Worm (Caenorhabditis elegans) whole organism, L3 larva: ENCODE measurements around the gene lin-29.

Source experiments
- R02D3.7 ChIP-seq: fragments of 150-350 bp; optimal IDR thresholded peaks from 2 replicates; lab custom pipeline; 2014; ENCODE audit warnings: missing biosample characterization, missing genetic modification characterization
- ZK546.5 ChIP-seq: sonication (generic microtip); optimal IDR thresholded peaks from 2 replicates; lab custom pipeline; 2017; ENCODE audit warnings: missing biosample characterization, missing genetic modification characterization
- ama-1 ChIP-seq: fragments of 150-350 bp; optimal IDR thresholded peaks from 2 replicates; lab custom pipeline; 2018
- ceh-16 ChIP-seq: sonication (generic microtip); optimal IDR thresholded peaks from 2 replicates; lab custom pipeline; 2017; ENCODE audit warnings: missing biosample characterization, missing genetic modification characterization
- ceh-82 ChIP-seq: fragments of 150-350 bp; optimal IDR thresholded peaks from 2 replicates; lab custom pipeline; 2014; ENCODE audit warnings: missing biosample characterization, missing genetic modification characterization
- ceh-9 ChIP-seq: sonication (generic microtip); optimal IDR thresholded peaks from 2 replicates; lab custom pipeline; 2018; ENCODE audit warnings: missing biosample characterization, missing genetic modification characterization
- daf-12 ChIP-seq: fragments of 150-350 bp; optimal IDR thresholded peaks from 2 replicates; lab custom pipeline; 2014; ENCODE audit warnings: missing biosample characterization, missing genetic modification reagents, missing genetic modification characterization
- egl-27 ChIP-seq: sonication (generic microtip); optimal IDR thresholded peaks from 4 replicates; lab custom pipeline; 2017; ENCODE audit warnings: missing biosample characterization, missing genetic modification reagents, missing genetic modification characterization
- elt-2 ChIP-seq: sonication (generic microtip); optimal IDR thresholded peaks from 2 replicates; lab custom pipeline; 2016; ENCODE audit warnings: missing genetic modification reagents, mild to moderate bottlenecking, missing genetic modification characterization, missing compliant biosample characterization
- hmg-11 ChIP-seq: sonication (generic microtip); optimal IDR thresholded peaks from 2 replicates; lab custom pipeline; 2016; ENCODE audit warnings: missing genetic modification characterization, missing compliant biosample characterization
- lin-15B ChIP-seq: fragments of 150-350 bp; optimal IDR thresholded peaks from 2 replicates; lab custom pipeline; 2014; ENCODE audit warnings: missing biosample characterization, missing genetic modification characterization
- lin-39 ChIP-seq: fragments of 150-350 bp; optimal IDR thresholded peaks from 2 replicates; lab custom pipeline; 2018; ENCODE audit warnings: missing biosample characterization, missing genetic modification reagents, missing genetic modification characterization
- mdl-1 ChIP-seq: fragments of 150-350 bp; optimal IDR thresholded peaks from 2 replicates; lab custom pipeline; 2014; ENCODE audit warnings: missing biosample characterization, missing genetic modification characterization
- nfya-1 ChIP-seq: sonication (generic microtip); optimal IDR thresholded peaks from 2 replicates; lab custom pipeline; 2017; ENCODE audit warnings: missing genetic modification characterization, mild to moderate bottlenecking, missing compliant biosample characterization, antibody characterized with exemption, moderate library complexity; ENCODE audit not compliant: insufficient read depth
- nhr-11 ChIP-seq: fragments of 150-350 bp; optimal IDR thresholded peaks from 2 replicates; lab custom pipeline; 2014; ENCODE audit warnings: missing biosample characterization, missing genetic modification characterization
- nhr-12 ChIP-seq: fragments of 150-350 bp; optimal IDR thresholded peaks from 2 replicates; lab custom pipeline; 2014; ENCODE audit warnings: missing biosample characterization, missing genetic modification characterization
- nhr-237 ChIP-seq: fragments of 150-350 bp; optimal IDR thresholded peaks from 2 replicates; lab custom pipeline; 2014; ENCODE audit warnings: missing biosample characterization, missing genetic modification characterization
- nhr-43 ChIP-seq: sonication (generic microtip); optimal IDR thresholded peaks from 2 replicates; lab custom pipeline; 2016; ENCODE audit warnings: mild to moderate bottlenecking, missing genetic modification characterization, missing compliant biosample characterization; ENCODE audit not compliant: poor library complexity, severe bottlenecking
- nhr-67 ChIP-seq: fragments of 150-350 bp; optimal IDR thresholded peaks from 2 replicates; lab custom pipeline; 2014; ENCODE audit warnings: missing biosample characterization, missing genetic modification characterization
- nhr-77 ChIP-seq: fragments of 150-350 bp; optimal IDR thresholded peaks from 2 replicates; lab custom pipeline; 2014; ENCODE audit warnings: missing biosample characterization, missing genetic modification characterization
- pha-4 ChIP-seq: fragments of 150-350 bp; optimal IDR thresholded peaks from 2 replicates; lab custom pipeline; 2014; ENCODE audit warnings: missing biosample characterization, missing genetic modification reagents, missing genetic modification characterization
- pqm-1 ChIP-seq: fragments of 150-350 bp; optimal IDR thresholded peaks from 2 replicates; lab custom pipeline; 2017; ENCODE audit warnings: missing biosample characterization, missing genetic modification characterization, inconsistent platforms
- sea-2 ChIP-seq: fragments of 150-350 bp; sonication (generic microtip); optimal IDR thresholded peaks from 4 replicates; lab custom pipeline; 2014; ENCODE audit warnings: missing biosample characterization, missing genetic modification reagents, missing genetic modification characterization
- skn-1 ChIP-seq: fragments of 150-350 bp; optimal IDR thresholded peaks from 2 replicates; lab custom pipeline; 2014; ENCODE audit warnings: missing biosample characterization, missing genetic modification characterization

Gene lin-29

ce11 chrII:11925203-11925602 is 9.9 kb downstream of the lin-29 start:
- TF ChIP-seq pha-4 (tag; lab: Kevin White, UChicago): peak; percentile 59
- no peak for TF ChIP-seq nhr-67 (tag; lab: Kevin White, UChicago)
- TF ChIP-seq, all 47 proteins: peak for 1

DNA sequence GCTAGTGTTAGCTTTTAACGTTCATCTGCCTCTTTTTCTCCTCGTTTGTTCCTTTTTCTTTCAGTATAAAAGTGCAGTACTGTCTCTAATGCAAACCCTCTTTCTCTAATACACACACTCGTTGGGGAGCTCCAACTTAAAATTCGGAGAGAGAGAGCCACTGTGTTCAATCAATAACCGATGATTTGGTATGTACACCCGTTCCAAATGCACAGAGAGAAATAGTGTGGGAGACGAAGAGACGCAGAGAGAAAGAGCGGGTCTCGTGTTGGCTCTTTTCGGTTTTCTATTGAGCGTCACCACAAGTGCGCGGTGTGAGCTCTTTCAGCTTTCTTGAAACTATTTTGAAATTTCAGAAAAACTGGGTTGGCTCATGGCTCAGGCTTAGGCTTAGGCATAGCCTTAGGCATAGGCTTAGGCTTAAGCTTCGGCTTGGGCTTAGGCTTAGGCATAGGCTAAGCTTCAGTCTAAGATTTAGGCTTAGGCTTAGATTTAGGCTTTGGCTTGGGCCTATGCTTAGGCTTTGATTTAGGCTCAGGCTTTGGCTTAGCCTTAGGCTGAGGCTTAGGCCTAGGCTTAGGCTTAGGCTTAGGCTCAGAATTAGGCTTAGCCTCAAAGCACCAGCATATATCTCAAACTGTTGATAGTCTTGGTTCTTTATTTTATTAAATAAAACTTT is 11.4 kb downstream of the lin-29 start:
- TF ChIP-seq pha-4 (tag; lab: Kevin White, UChicago) (peak; percentile 66), ceh-9 (no peak)

ce11 chrII:11922757-11923538 is 12.2 kb downstream of the lin-29 start:
- no peak for TF ChIP-seq lin-15B
- TF ChIP-seq pha-4 (tag; lab: Kevin White, UChicago): peak; percentile 73
- TF ChIP-seq daf-12: no peak
- TF ChIP-seq, all 47 proteins: peak for 1

DNA sequence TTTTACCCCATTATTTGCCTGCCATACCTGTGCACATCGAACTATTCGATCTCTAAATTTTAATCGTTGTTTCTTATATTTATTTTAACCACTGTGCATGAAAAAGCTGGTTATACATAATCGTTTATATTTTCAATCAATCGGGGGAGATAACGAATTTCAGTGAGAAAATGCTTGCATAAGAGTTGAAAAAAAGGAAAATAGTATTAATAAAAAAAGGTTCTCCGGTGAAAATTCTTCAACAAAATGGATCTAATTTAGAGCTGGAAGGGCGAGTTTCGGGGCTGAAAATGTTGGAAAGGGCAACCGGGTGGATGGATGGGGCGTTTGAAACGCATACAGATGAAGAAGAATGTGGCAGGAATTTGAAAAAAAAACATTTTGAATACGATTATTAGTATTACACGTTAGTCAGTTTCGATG is 17.6 kb downstream of the lin-29 start:
- TF ChIP-seq ceh-82 (tag; lab: Kevin White, UChicago): no peak
- no peak for TF ChIP-seq pqm-1 (tag; lab: Kevin White, UChicago)
- peak; percentile 57 for TF ChIP-seq ama-1 (lab: Kevin White, UChicago)
- no peak for TF ChIP-seq lin-15B
- TF ChIP-seq, all 47 proteins: peak for 1

DNA sequence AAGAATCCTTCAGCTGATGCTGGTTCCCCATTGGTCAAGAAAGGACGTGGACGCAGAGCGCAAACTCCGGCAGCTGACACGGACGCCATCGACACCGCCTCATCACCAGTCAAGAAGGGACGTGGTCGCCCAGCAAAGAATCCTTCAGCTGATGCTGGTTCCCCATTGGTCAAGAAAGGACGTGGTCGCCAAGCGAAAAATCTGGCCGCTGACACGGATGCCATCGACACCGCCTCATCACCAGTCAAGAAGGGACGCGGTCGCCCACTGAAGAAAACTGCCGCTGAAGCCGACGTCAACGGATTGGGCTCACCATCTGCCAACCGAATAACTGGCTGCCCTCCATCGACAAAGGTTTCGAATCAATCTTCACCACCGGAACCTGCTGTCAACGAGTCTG is 18.2 kb downstream of the lin-29 start:
- TF ChIP-seq hmg-11 (tag; lab: Kevin White, UChicago) (no peak), ceh-9 (no peak), mdl-1 (tag; lab: Kevin White, UChicago) (no peak), nhr-43 (tag; lab: Kevin White, UChicago) (no peak), nhr-237 (tag; lab: Kevin White, UChicago) (no peak)

ce11 chrII:11916555-11916941 is 18.6 kb downstream of the lin-29 start:
- TF ChIP-seq ceh-16 (tag; lab: Kevin White, UChicago) (no peak), lin-39 (tag; lab: Kevin White, UChicago) (no peak), nhr-12 (no peak)

ce11 chrII:11915770-11916554 is 19.2 kb downstream of the lin-29 start, which contains the start of the genes vps-15 and hmg-12:
Gene vps-15 (minus strand): TSS chrII:11915852.
Gene hmg-12 (plus strand): TSS chrII:11916513.
- TF ChIP-seq mdl-1 (tag; lab: Kevin White, UChicago): no peak
- TF ChIP-seq nfya-1: peak; percentile 24
- TF ChIP-seq ceh-16 (tag; lab: Kevin White, UChicago): no peak
- peak; percentile 54 for TF ChIP-seq lin-15B
- TF ChIP-seq R02D3.7 (tag; lab: Kevin White, UChicago): no peak
- TF ChIP-seq ZK546.5 (tag; lab: Kevin White, UChicago): peak; percentile 11
- peak; percentile 67 for TF ChIP-seq hmg-11 (tag; lab: Kevin White, UChicago)

ce11 chrII:11914304-11914703 is 20.8 kb downstream of the lin-29 start, which contains the start of gene ZK930.7:
Gene ZK930.7 (plus strand): TSS chrII:11914604.
- TF ChIP-seq nhr-11 (no peak), elt-2 (tag; lab: Kevin White, UChicago) (no peak), nhr-77 (tag; lab: Kevin White, UChicago) (no peak), sea-2 (no peak), nhr-43 (tag; lab: Kevin White, UChicago) (no peak), egl-27 (no peak), lin-15B (no peak), daf-12 (no peak), skn-1 (tag; lab: Kevin White, UChicago) (no peak)
